Worm (Caenorhabditis elegans): ENCODE data around the gene C15C7.4.

- TF ChIP-seq fos-1 (tag; optimal IDR thresholded peaks at IDR 0.05) (peak; percentile 45), skn-1 (tag; optimal IDR thresholded peaks at IDR 0.05) (no peak), unc-62 (GFP tag; optimal IDR thresholded peaks at IDR 0.05) (no peak), ztf-11 (tag; optimal IDR thresholded peaks at IDR 0.05) (no peak), crh-2 (tag; optimal IDR thresholded peaks at IDR 0.05) (no peak), ama-1 (optimal IDR thresholded peaks at IDR 0.05) (no peak), mab-5 (tag; optimal IDR thresholded peaks at IDR 0.05) (no peak), ceh-82 (tag; optimal IDR thresholded peaks at IDR 0.05) (no peak), nhr-11 (tag; optimal IDR thresholded peaks at IDR 0.05) (no peak)
Measured at ce11 chrX:3155111-3155843, 9.9 kb downstream of the C15C7.4 start.

Data from whole organism, L2 larva.